Fruit fly (Drosophila melanogaster): ENCODE results near the gene CG31445.

CG31445 gene

dm6 chr3R:29211702-29212101 is 32.9 kb downstream of the CG31445 start:
- TF ChIP-seq Sin3A (optimal IDR thresholded peaks at IDR 0.05) (no peak), psq (optimal IDR thresholded peaks at IDR 0.05) (no peak), insv (optimal IDR thresholded peaks at IDR 0.05) (no peak), h (optimal IDR thresholded peaks at IDR 0.05) (no peak), Myc (optimal IDR thresholded peaks at IDR 0.05) (no peak), ttk (optimal IDR thresholded peaks at IDR 0.05) (no peak)

- TF ChIP-seq ttk (optimal IDR thresholded peaks at IDR 0.05) (no peak), h (optimal IDR thresholded peaks at IDR 0.05) (no peak), Sin3A (optimal IDR thresholded peaks at IDR 0.05) (no peak), Myc (optimal IDR thresholded peaks at IDR 0.05) (no peak)
Observed at dm6 chr3R:29210542-29211393, 33.9 kb downstream of the CG31445 start.

dm6 chr3R:29210091-29210490 is 34.5 kb downstream of the CG31445 start:
- TF ChIP-seq insv (optimal IDR thresholded peaks at IDR 0.05) = no peak
- no peak for TF ChIP-seq Sin3A (optimal IDR thresholded peaks at IDR 0.05)
- no peak for TF ChIP-seq psq (optimal IDR thresholded peaks at IDR 0.05)
- no peak for TF ChIP-seq Myc (optimal IDR thresholded peaks at IDR 0.05)
- TF ChIP-seq ttk (optimal IDR thresholded peaks at IDR 0.05) = no peak
- no peak for TF ChIP-seq h (optimal IDR thresholded peaks at IDR 0.05)

- no peak for TF ChIP-seq h (optimal IDR thresholded peaks at IDR 0.05)
Observed at dm6 chr3R:29207996-29208395, 36.6 kb downstream of the CG31445 start.

- no peak for TF ChIP-seq Sin3A (optimal IDR thresholded peaks at IDR 0.05)
- no peak for TF ChIP-seq insv (optimal IDR thresholded peaks at IDR 0.05)
- TF ChIP-seq Myc (optimal IDR thresholded peaks at IDR 0.05) = no peak
- no peak for TF ChIP-seq ttk (optimal IDR thresholded peaks at IDR 0.05)
- TF ChIP-seq psq (optimal IDR thresholded peaks at IDR 0.05) = no peak
- TF ChIP-seq h (optimal IDR thresholded peaks at IDR 0.05) = no peak
Observed at dm6 chr3R:29207012-29207656, 37.5 kb downstream of the CG31445 start.

dm6 chr3R:29206198-29207011 is 38.2 kb downstream of the CG31445 start:
- TF ChIP-seq insv (optimal IDR thresholded peaks at IDR 0.05) (no peak), psq (optimal IDR thresholded peaks at IDR 0.05) (no peak), ttk (optimal IDR thresholded peaks at IDR 0.05) (no peak), Sin3A (optimal IDR thresholded peaks at IDR 0.05) (no peak), Myc (optimal IDR thresholded peaks at IDR 0.05) (no peak), h (optimal IDR thresholded peaks at IDR 0.05) (no peak)

- TF ChIP-seq h (optimal IDR thresholded peaks at IDR 0.05) (no peak), psq (optimal IDR thresholded peaks at IDR 0.05) (no peak), Sin3A (optimal IDR thresholded peaks at IDR 0.05) (no peak)
Observed at dm6 chr3R:29204612-29205480, 39.8 kb downstream of the CG31445 start.

dm6 chr3R:29204033-29204432 is 40.6 kb downstream of the CG31445 start, which contains the start of gene Cyt-c1L:
Gene Cyt-c1L, minus strand, starts transcription at chr3R:29204133.
- TF ChIP-seq h (optimal IDR thresholded peaks at IDR 0.05) = no peak
- TF ChIP-seq Sin3A (optimal IDR thresholded peaks at IDR 0.05) = no peak
- TF ChIP-seq psq (optimal IDR thresholded peaks at IDR 0.05) = no peak
- no peak for TF ChIP-seq insv (optimal IDR thresholded peaks at IDR 0.05)
- no peak for TF ChIP-seq ttk (optimal IDR thresholded peaks at IDR 0.05)
- TF ChIP-seq Myc (optimal IDR thresholded peaks at IDR 0.05) = no peak

- TF ChIP-seq Myc (optimal IDR thresholded peaks at IDR 0.05) (no peak), insv (optimal IDR thresholded peaks at IDR 0.05) (no peak), ttk (optimal IDR thresholded peaks at IDR 0.05) (no peak), psq (optimal IDR thresholded peaks at IDR 0.05) (no peak), h (optimal IDR thresholded peaks at IDR 0.05) (no peak), Sin3A (optimal IDR thresholded peaks at IDR 0.05) (no peak)
Observed at dm6 chr3R:29202418-29202817, 42.2 kb downstream of the CG31445 start, which contains the start of gene Mesh1. Gene Mesh1, minus strand, starts transcription at chr3R:29202525.

dm6 chr3R:29199807-29200693 is 44.6 kb downstream of the CG31445 start, which contains the start of gene CG11899:
Gene CG11899, plus strand, starts transcription at chr3R:29200454.
- TF ChIP-seq Myc (optimal IDR thresholded peaks at IDR 0.05) (no peak), h (optimal IDR thresholded peaks at IDR 0.05) (no peak), Sin3A (optimal IDR thresholded peaks at IDR 0.05) (no peak), ttk (optimal IDR thresholded peaks at IDR 0.05) (no peak), insv (optimal IDR thresholded peaks at IDR 0.05) (no peak), psq (optimal IDR thresholded peaks at IDR 0.05) (no peak)

All from Kc167 (cell line).